Worm (Caenorhabditis elegans) whole organism, midembryonic: ENCODE measurements around the gene clc-2.
A peak's percentile ranks its signal among the peaks of the same experiment; 100 is the strongest.

Experiments used
- T22C8.4 ChIP-seq: fragments of 200-800 bp; sonication (Bioruptor generic); IDR thresholded peaks from 2 replicates; pipeline ENCODE4 v1.3.6; 2022; ENCODE audit warnings: missing genetic modification characterization, missing compliant biosample characterization
- cog-1 ChIP-seq: sonication (generic microtip); optimal IDR thresholded peaks from 2 replicates; lab custom pipeline; 2016; ENCODE audit warnings: missing genetic modification characterization, missing compliant biosample characterization
- flt-1 ChIP-seq: fragments of 200-800 bp; sonication (Bioruptor generic); IDR thresholded peaks from 2 replicates; pipeline ENCODE4 v1.3.6; 2022; ENCODE audit warnings: missing genetic modification characterization, missing compliant biosample characterization
- klf-2 ChIP-seq: fragments of 200-800 bp; sonication (Bioruptor generic); conservative IDR thresholded peaks from 2 replicates; pipeline ENCODE4 v1.3.6; 2022; ENCODE audit warnings: missing genetic modification reagents, missing genetic modification characterization, missing compliant biosample characterization
- med-1 ChIP-seq: sonication (generic microtip); optimal IDR thresholded peaks from 2 replicates; lab custom pipeline; 2017; ENCODE audit warnings: missing genetic modification characterization, mild to moderate bottlenecking, missing compliant biosample characterization, antibody characterized with exemption, missing genetic modification reagents; ENCODE audit not compliant: insufficient read depth
- ref-1 ChIP-seq: fragments of 200-800 bp; sonication (Bioruptor generic); conservative IDR thresholded peaks from 2 replicates; pipeline ENCODE4 v1.3.6; 2022; ENCODE audit warnings: missing genetic modification reagents, missing genetic modification characterization, missing compliant biosample characterization
- tab-1 ChIP-seq: fragments of 200-800 bp; sonication (Bioruptor generic); IDR thresholded peaks from 2 replicates; pipeline ENCODE4 v1.3.6; 2022; ENCODE audit warnings: missing genetic modification characterization, missing compliant biosample characterization
- ztf-23 ChIP-seq: fragments of 200-800 bp; sonication (Bioruptor generic); IDR thresholded peaks from 2 replicates; pipeline ENCODE4 v1.3.6; 2022; ENCODE audit warnings: missing genetic modification reagents, missing genetic modification characterization, missing compliant biosample characterization
- ztf-29 ChIP-seq: fragments of 200-800 bp; sonication (Bioruptor generic); IDR thresholded peaks from 2 replicates; pipeline ENCODE4 v1.3.6; 2022; ENCODE audit warnings: missing genetic modification reagents, missing genetic modification characterization, missing compliant biosample characterization

Gene clc-2

DNA sequence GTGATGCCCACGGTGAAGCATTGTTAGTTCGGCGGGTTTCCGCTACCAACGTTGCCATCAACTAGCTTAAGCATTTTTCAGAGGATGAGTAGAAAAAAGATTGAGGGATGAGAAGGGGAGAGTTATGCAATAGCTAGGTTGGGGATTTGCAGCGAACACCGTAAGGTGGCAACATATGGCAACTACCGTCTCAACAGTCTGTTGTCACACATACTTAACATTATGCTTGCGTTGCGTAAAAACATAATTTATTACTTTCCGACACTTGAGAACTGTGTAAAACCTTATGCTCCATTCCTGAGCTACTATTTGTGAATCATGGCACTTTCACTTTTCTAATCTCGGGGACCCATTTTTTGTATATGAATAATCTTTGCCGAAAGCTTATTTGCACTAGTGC is 35.4 kb downstream of the clc-2 start:
- TF ChIP-seq flt-1 (GFP tag; lab: Robert Waterston, UW): no peak
- TF ChIP-seq klf-2: no peak
- TF ChIP-seq tab-1 (GFP tag; lab: Robert Waterston, UW): no peak
- TF ChIP-seq med-1: no peak
- TF ChIP-seq ref-1: no peak
- TF ChIP-seq ztf-23: no peak
- TF ChIP-seq T22C8.4 (GFP tag; lab: Robert Waterston, UW): no peak
- TF ChIP-seq ztf-29 (GFP tag; lab: Robert Waterston, UW): no peak
- no peak for TF ChIP-seq cog-1 (tag; lab: Kevin White, UChicago)

DNA sequence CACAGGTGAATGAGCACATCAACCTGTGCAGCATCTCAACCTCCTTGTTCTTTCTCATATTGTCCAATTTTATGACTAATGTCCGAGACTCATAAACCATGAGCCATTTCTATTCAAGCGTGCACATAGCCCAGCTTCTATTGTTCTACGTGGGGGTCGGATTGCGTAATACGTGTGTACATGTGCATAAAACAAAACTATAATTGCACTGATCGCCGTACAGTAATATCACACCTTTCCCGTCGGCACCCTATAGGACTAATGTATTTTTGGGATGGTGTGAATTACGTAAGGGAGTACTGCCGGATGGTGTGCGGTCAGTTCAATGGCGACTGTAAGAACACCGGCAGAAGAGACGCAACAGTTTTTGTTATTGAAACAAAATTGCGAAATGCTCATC is 38.6 kb downstream of the clc-2 start:
- TF ChIP-seq flt-1 (GFP tag; lab: Robert Waterston, UW): no peak
- no peak for TF ChIP-seq ztf-23
- no peak for TF ChIP-seq ref-1
- TF ChIP-seq ztf-29 (GFP tag; lab: Robert Waterston, UW): no peak
- no peak for TF ChIP-seq med-1
- TF ChIP-seq cog-1 (tag; lab: Kevin White, UChicago): no peak
- TF ChIP-seq tab-1 (GFP tag; lab: Robert Waterston, UW): no peak
- TF ChIP-seq klf-2: no peak
- no peak for TF ChIP-seq T22C8.4 (GFP tag; lab: Robert Waterston, UW)

DNA sequence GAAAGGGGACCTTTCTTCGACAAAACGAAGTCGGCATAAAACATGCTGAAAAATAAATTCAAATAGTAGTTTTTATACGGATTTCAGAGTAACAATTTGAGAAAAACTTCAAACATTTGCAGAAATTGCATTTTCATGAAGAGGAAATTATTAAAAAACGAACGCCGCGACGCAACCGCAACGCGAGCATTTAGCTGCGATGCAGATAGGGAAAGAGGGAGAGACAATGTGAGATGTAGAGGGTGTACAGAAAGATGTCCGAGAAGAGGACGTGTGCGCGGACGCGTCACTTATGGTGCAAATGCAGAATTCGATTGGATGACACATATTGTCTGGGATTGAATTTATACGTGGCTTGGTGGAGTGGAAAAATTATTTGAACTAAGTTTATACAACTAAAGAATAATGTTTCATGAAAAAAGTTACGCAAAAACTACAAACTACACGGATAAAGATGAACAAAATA is 43.7 kb downstream of the clc-2 start, which contains the start of gene coh-1:
Gene coh-1 (minus strand): TSS at position 51 of the 466 bp plus-strand sequence.
- TF ChIP-seq med-1 (no peak), flt-1 (GFP tag; lab: Robert Waterston, UW) (no peak), ztf-23 (0 out of 2 replicates have a peak, but pooled peaks have one; percentile 16), T22C8.4 (GFP tag; lab: Robert Waterston, UW) (no peak), klf-2 (no peak), tab-1 (GFP tag; lab: Robert Waterston, UW) (no peak), ref-1 (no peak)

DNA sequence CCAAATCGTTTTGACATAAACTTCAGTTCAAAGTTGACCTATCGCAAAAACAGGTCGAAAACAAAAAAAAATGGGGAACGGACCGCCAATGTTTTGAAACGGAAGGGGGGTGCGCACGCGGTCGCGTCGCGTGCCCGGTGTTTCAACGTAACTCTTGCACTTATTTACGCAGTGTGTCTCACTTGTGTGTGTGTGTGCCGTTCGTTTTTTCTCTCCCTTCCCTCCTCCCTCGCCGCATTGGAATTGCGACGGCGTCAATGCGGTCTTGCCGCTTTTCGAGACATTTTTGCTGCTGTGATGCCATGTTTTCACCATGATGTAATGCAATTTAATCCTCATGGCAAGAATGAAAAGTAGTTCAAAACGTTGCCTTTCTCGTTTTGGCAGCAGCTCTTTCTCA is 47.2 kb downstream of the clc-2 start:
- TF ChIP-seq klf-2 (no peak), ref-1 (no peak), med-1 (no peak), ztf-29 (GFP tag; lab: Robert Waterston, UW) (no peak), T22C8.4 (GFP tag; lab: Robert Waterston, UW) (no peak), ztf-23 (no peak)

DNA sequence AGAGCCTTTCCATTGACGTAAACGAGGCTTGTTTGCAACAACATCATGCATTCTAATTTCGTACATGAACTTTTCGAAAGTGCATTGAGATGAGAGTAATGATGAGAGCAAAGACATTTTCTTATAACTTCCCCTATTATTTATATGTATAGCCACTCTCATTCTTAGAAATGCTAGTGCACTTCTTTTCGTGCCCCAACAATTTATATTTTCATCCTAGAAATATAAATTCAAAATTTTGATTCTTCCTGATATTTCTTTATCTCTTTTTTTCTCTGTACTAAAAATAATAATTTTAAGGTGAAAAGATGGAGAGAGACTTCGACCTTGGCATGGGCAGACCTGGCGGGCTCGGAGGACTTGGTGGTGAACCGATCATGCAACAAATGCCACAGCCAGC is 47.7 kb downstream of the clc-2 start, which contains the start of gene mek-1:
Gene mek-1 (plus strand): TSS at position 301 of the 400 bp plus-strand sequence.
- no peak for TF ChIP-seq klf-2
- TF ChIP-seq cog-1 (tag; lab: Kevin White, UChicago): no peak
- no peak for TF ChIP-seq flt-1 (GFP tag; lab: Robert Waterston, UW)
- no peak for TF ChIP-seq med-1
- TF ChIP-seq ztf-29 (GFP tag; lab: Robert Waterston, UW): no peak

DNA sequence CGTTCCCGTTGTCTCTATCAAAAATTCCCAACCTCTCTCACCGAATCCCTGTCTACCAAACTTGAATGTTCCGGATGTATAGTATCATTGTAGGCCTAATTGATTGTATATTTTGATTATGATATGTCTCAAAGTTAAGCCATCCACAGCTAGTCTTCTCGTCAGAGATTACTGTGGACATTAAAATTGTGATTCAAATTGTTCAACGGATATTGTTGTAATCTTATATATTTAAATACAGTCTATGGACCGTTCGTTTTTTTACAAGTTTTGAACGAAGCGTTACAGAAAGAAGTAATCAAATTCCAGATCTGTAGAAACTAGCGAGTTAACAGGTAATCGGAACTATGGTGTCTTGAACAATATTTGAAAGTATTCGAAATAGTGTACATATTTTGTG is 49.5 kb downstream of the clc-2 start, which contains the start of gene F48E3.9:
Gene F48E3.9 (plus strand): TSS at position 301 of the 400 bp plus-strand sequence.
- TF ChIP-seq ref-1 (no peak), flt-1 (GFP tag; lab: Robert Waterston, UW) (no peak), cog-1 (tag; lab: Kevin White, UChicago) (no peak), tab-1 (GFP tag; lab: Robert Waterston, UW) (no peak), T22C8.4 (GFP tag; lab: Robert Waterston, UW) (no peak), ztf-29 (GFP tag; lab: Robert Waterston, UW) (no peak)
